Worm (Caenorhabditis elegans): ENCODE data around the gene srx-86.

ce11 chrV:11536667-11537066 is 26.1 kb upstream of the srx-86 start:
- TF ChIP-seq tbx-11 (GFP tag; IDR thresholded peaks at IDR 0.05) = no peak
- TF ChIP-seq ceh-36 (tag; optimal IDR thresholded peaks at IDR 0.05) = no peak
- no peak for TF ChIP-seq hmbx-1 (tag; optimal IDR thresholded peaks at IDR 0.05)
- TF ChIP-seq ama-1 (optimal IDR thresholded peaks at IDR 0.05) = no peak
